Worm (Caenorhabditis elegans): ENCODE measurements around the gene B0294.1.
A peak's percentile ranks its signal among the peaks of the same experiment; 100 is the strongest.

The B0294.1 gene

DNA sequence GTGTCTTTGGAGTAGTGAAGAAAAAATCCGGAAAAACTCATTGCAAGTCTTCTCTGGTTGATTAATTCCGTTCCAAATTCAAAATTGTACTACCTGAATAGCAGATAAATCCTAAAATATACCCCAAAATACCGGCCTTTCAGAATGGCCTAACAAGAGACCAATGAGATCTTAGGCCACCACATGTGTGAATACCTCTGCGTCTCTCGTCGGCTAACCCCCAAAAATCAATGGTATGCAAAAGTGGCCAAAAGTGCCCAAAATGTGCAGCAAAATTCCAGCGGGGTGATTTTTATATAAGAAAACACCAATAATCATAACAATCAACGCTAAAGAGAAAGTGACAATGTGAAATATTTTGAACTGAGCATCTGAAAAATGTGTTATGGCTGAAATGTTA, 43.5 kb downstream of the B0294.1 start, which contains the start of gene T26C11.9:
T26C11.9 (minus strand) TSS at position 254 of the 400 bp plus-strand sequence.
- TF ChIP-seq mdl-1 (tag; optimal IDR thresholded peaks at IDR 0.05): no peak
- TF ChIP-seq pqm-1 (tag; optimal IDR thresholded peaks at IDR 0.05): no peak
- TF ChIP-seq nhr-90 (tag; optimal IDR thresholded peaks at IDR 0.05; ENCODE audit: poor library complexity): peak; percentile 31
- TF ChIP-seq C04F5.9 (tag; optimal IDR thresholded peaks at IDR 0.05): no peak
- no peak for TF ChIP-seq hpl-2 (GFP tag; optimal IDR thresholded peaks at IDR 0.05)
- TF ChIP-seq nhr-20 (tag; optimal IDR thresholded peaks at IDR 0.05): no peak
- TF ChIP-seq mab-9 (GFP tag; IDR thresholded peaks at IDR 0.05): no peak
- TF ChIP-seq lin-13 (GFP tag; optimal IDR thresholded peaks at IDR 0.05): no peak
- TF ChIP-seq C16A3.4 (tag; optimal IDR thresholded peaks at IDR 0.05): no peak
- TF ChIP-seq nhr-47 (tag; optimal IDR thresholded peaks at IDR 0.05): peak; percentile 56
- TF ChIP-seq nhr-76 (tag; optimal IDR thresholded peaks at IDR 0.05): no peak
- no peak for TF ChIP-seq egl-27 (tag; optimal IDR thresholded peaks at IDR 0.05)
- peak; percentile 89 for TF ChIP-seq rnt-1 (tag; optimal IDR thresholded peaks at IDR 0.05)
- TF ChIP-seq elt-2 (tag; optimal IDR thresholded peaks at IDR 0.05): no peak
- no peak for TF ChIP-seq egl-13 (tag; optimal IDR thresholded peaks at IDR 0.05)
- peak; percentile 7 for TF ChIP-seq jun-1 (tag; optimal IDR thresholded peaks at IDR 0.05)
- no peak for TF ChIP-seq pax-3 (tag; optimal IDR thresholded peaks at IDR 0.05)
- TF ChIP-seq mef-2 (tag; optimal IDR thresholded peaks at IDR 0.05): no peak
- no peak for TF ChIP-seq nhr-11 (tag; optimal IDR thresholded peaks at IDR 0.05)
- no peak for TF ChIP-seq ets-5 (GFP tag; IDR thresholded peaks at IDR 0.05)
- no peak for TF ChIP-seq tlp-1 (tag; optimal IDR thresholded peaks at IDR 0.05)
- peak; percentile 11 for TF ChIP-seq swsn-7 (tag; optimal IDR thresholded peaks at IDR 0.05)
- no peak for TF ChIP-seq Y116A8C.19 (tag; optimal IDR thresholded peaks at IDR 0.05; ENCODE audit: borderline replicate concordance)
- peak; percentile 17 for TF ChIP-seq irx-1 (tag; optimal IDR thresholded peaks at IDR 0.05)
- TF ChIP-seq hlh-17 (GFP tag; optimal IDR thresholded peaks at IDR 0.05; ENCODE audit: borderline replicate concordance): no peak
- TF ChIP-seq dsc-1 (tag; optimal IDR thresholded peaks at IDR 0.05): peak; percentile 15
- no peak for TF ChIP-seq aly-2 (tag; optimal IDR thresholded peaks at IDR 0.05)
- peak; percentile 23 for TF ChIP-seq snu-23 (GFP tag; optimal IDR thresholded peaks at IDR 0.05)
- peak; percentile 54 for TF ChIP-seq nhr-71 (tag; optimal IDR thresholded peaks at IDR 0.05)
- no peak for TF ChIP-seq pag-3 (tag; optimal IDR thresholded peaks at IDR 0.05; ENCODE audit: borderline replicate concordance, insufficient read depth)
- TF ChIP-seq lin-35 (GFP tag; optimal IDR thresholded peaks at IDR 0.05): peak; percentile 35 to 40
- no peak for TF ChIP-seq ztf-4 (tag; optimal IDR thresholded peaks at IDR 0.05)
- TF ChIP-seq unc-62 (GFP tag; optimal IDR thresholded peaks at IDR 0.05): no peak
- TF ChIP-seq snpc-4 (tag; optimal IDR thresholded peaks at IDR 0.05): no peak
- no peak for TF ChIP-seq sptf-1 (tag; optimal IDR thresholded peaks at IDR 0.05)
- no peak for TF ChIP-seq unc-86 (tag; optimal IDR thresholded peaks at IDR 0.05)
- no peak for TF ChIP-seq F16B12.6 (tag; optimal IDR thresholded peaks at IDR 0.05)
- TF ChIP-seq nhr-28 (tag; optimal IDR thresholded peaks at IDR 0.05): no peak
- no peak for TF ChIP-seq zip-4 (GFP tag; optimal IDR thresholded peaks at IDR 0.05)
- TF ChIP-seq efl-1 (optimal IDR thresholded peaks at IDR 0.05): peak; percentile 27 to 34
- peak; percentile 36 to 85 for TF ChIP-seq efl-1 (GFP tag; optimal IDR thresholded peaks at IDR 0.05 in 1 of 2)
- peak; percentile 16 for TF ChIP-seq xbp-1 (tag; optimal IDR thresholded peaks at IDR 0.05)
- peak; percentile 31 for TF ChIP-seq fkh-8 (tag; optimal IDR thresholded peaks at IDR 0.05)
- TF ChIP-seq ama-1 (optimal IDR thresholded peaks at IDR 0.05): no peak
- TF ChIP-seq sup-37 (GFP tag; optimal IDR thresholded peaks at IDR 0.05): no peak
- TF ChIP-seq dpl-1 (GFP tag; optimal IDR thresholded peaks at IDR 0.05): peak; percentile 17 to 25 (median 22)
- TF ChIP-seq nhr-12 (tag; optimal IDR thresholded peaks at IDR 0.05): no peak
- peak; percentile 67 for TF ChIP-seq ceh-90 (tag; optimal IDR thresholded peaks at IDR 0.05)
- no peak for TF ChIP-seq blmp-1 (tag; optimal IDR thresholded peaks at IDR 0.05)
- no peak for TF ChIP-seq ceh-8 (GFP tag; optimal IDR thresholded peaks at IDR 0.05)
- no peak for TF ChIP-seq fkh-10 (GFP tag; optimal IDR thresholded peaks at IDR 0.05)
- no peak for TF ChIP-seq unc-98 (GFP tag; IDR thresholded peaks at IDR 0.05)
- TF ChIP-seq ceh-82 (tag; optimal IDR thresholded peaks at IDR 0.05): peak in 2 of 3 experiments; percentile 2 to 21
- no peak for TF ChIP-seq alr-1 (tag; optimal IDR thresholded peaks at IDR 0.05; ENCODE audit: borderline replicate concordance)

Data from whole organism, L1 larva.